Worm (Caenorhabditis elegans) whole organism, L2 larva: ENCODE measurements around the gene K08E4.7.
A peak's percentile ranks its signal among the peaks of the same experiment; 100 is the strongest.

ENCODE experiments used
- F13H6.1 ChIP-seq: sonication (generic microtip); optimal IDR thresholded peaks from 2 replicates; lab custom pipeline; 2016; ENCODE audit warnings: missing genetic modification characterization, missing compliant biosample characterization
- R02D3.7 ChIP-seq: fragments of 150-350 bp; optimal IDR thresholded peaks from 2 replicates; lab custom pipeline; 2014; ENCODE audit warnings: missing biosample characterization, missing genetic modification characterization
- aly-2 ChIP-seq: fragments of 150-350 bp; optimal IDR thresholded peaks from 2 replicates; lab custom pipeline; 2014; ENCODE audit warnings: missing biosample characterization, missing genetic modification characterization
- ama-1 ChIP-seq: fragments of 150-350 bp; optimal IDR thresholded peaks from 2 replicates; lab custom pipeline; 2018; ENCODE audit warnings: inconsistent platforms
- blmp-1 ChIP-seq: sonication (generic microtip); optimal IDR thresholded peaks from 2 replicates; lab custom pipeline; 2017; ENCODE audit warnings: missing genetic modification characterization, mild to moderate bottlenecking, missing compliant biosample characterization, antibody characterized with exemption, moderate library complexity; ENCODE audit not compliant: insufficient read depth
- ceh-16 ChIP-seq: fragments of 150-350 bp; optimal IDR thresholded peaks from 2 replicates; lab custom pipeline; 2014; ENCODE audit warnings: missing biosample characterization, missing genetic modification characterization
- crh-2 ChIP-seq: sonication (generic microtip); optimal IDR thresholded peaks from 2 replicates; lab custom pipeline; 2017; ENCODE audit warnings: missing biosample characterization, missing genetic modification characterization
- dmd-4 ChIP-seq: sonication (generic microtip); optimal IDR thresholded peaks from 2 replicates; lab custom pipeline; 2017; ENCODE audit warnings: missing biosample characterization, missing genetic modification characterization
- egl-27 ChIP-seq: sonication (generic microtip); optimal IDR thresholded peaks from 3 replicates; lab custom pipeline; 2017; ENCODE audit warnings: missing biosample characterization, missing genetic modification reagents, missing genetic modification characterization
- elt-1 ChIP-seq: fragments of 150-350 bp; optimal IDR thresholded peaks from 2 replicates; lab custom pipeline; 2014; ENCODE audit warnings: missing biosample characterization, missing genetic modification characterization
- fos-1 ChIP-seq: fragments of 150-350 bp; optimal IDR thresholded peaks from 2 replicates; lab custom pipeline; 2014; ENCODE audit warnings: missing biosample characterization, missing genetic modification characterization
- lin-13 ChIP-seq: fragments of 150-350 bp; optimal IDR thresholded peaks from 2 replicates; lab custom pipeline; 2014; ENCODE audit warnings: missing biosample characterization, missing genetic modification reagents, missing genetic modification characterization
- lin-39 ChIP-seq: fragments of 150-350 bp; optimal IDR thresholded peaks from 2 replicates; lab custom pipeline; 2014; ENCODE audit warnings: missing biosample characterization, missing genetic modification reagents, missing genetic modification characterization
- lsy-2 ChIP-seq, 2 experiments: fragments of 150-350 bp in 1 of 2; sonication (generic microtip) in 1 of 2; optimal IDR thresholded peaks; 2 replicates each; lab custom pipeline; 2014 to 2017; ENCODE audit warnings: missing biosample characterization in 2 of 2, missing genetic modification characterization in 2 of 2
- mab-5 ChIP-seq: fragments of 150-350 bp; optimal IDR thresholded peaks from 2 replicates; lab custom pipeline; 2014; ENCODE audit warnings: missing biosample characterization, missing genetic modification characterization
- mbf-1 ChIP-seq: sonication (generic microtip); optimal IDR thresholded peaks from 2 replicates; lab custom pipeline; 2017; ENCODE audit warnings: missing biosample characterization, missing genetic modification characterization
- mdl-1 ChIP-seq, 2 experiments: fragments of 150-350 bp in 1 of 2; sonication (generic microtip) in 1 of 2; optimal IDR thresholded peaks; 2 replicates each; lab custom pipeline; 2017; ENCODE audit warnings: missing biosample characterization in 2 of 2, missing genetic modification characterization in 2 of 2
- nhr-10 ChIP-seq: sonication (generic microtip); optimal IDR thresholded peaks from 2 replicates; lab custom pipeline; 2017; ENCODE audit warnings: missing biosample characterization, missing genetic modification characterization
- nhr-11 ChIP-seq: fragments of 150-350 bp; optimal IDR thresholded peaks from 2 replicates; lab custom pipeline; 2014; ENCODE audit warnings: missing biosample characterization, missing genetic modification characterization
- nhr-12 ChIP-seq: fragments of 150-350 bp; optimal IDR thresholded peaks from 2 replicates; lab custom pipeline; 2014; ENCODE audit warnings: missing biosample characterization, missing genetic modification characterization
- nhr-129 ChIP-seq: fragments of 150-350 bp; optimal IDR thresholded peaks from 2 replicates; lab custom pipeline; 2014; ENCODE audit warnings: missing biosample characterization, missing genetic modification characterization
- nhr-237 ChIP-seq: fragments of 150-350 bp; optimal IDR thresholded peaks from 2 replicates; lab custom pipeline; 2014; ENCODE audit warnings: missing biosample characterization, missing genetic modification characterization
- nhr-25 ChIP-seq: fragments of 150-350 bp; sonication (generic microtip); optimal IDR thresholded peaks from 3 replicates; lab custom pipeline; 2014; ENCODE audit warnings: missing biosample characterization, missing genetic modification characterization
- nhr-6 ChIP-seq: fragments of 150-350 bp; optimal IDR thresholded peaks from 2 replicates; lab custom pipeline; 2014; ENCODE audit warnings: missing biosample characterization, missing genetic modification characterization
- nhr-77 ChIP-seq: fragments of 150-350 bp; optimal IDR thresholded peaks from 2 replicates; lab custom pipeline; 2014; ENCODE audit warnings: missing biosample characterization, missing genetic modification characterization
- sem-4 ChIP-seq: fragments of 150-350 bp; optimal IDR thresholded peaks from 2 replicates; lab custom pipeline; 2014; ENCODE audit warnings: missing biosample characterization, missing genetic modification reagents, missing genetic modification characterization
- skn-1 ChIP-seq: sonication (generic microtip); optimal IDR thresholded peaks from 2 replicates; lab custom pipeline; 2017; ENCODE audit warnings: missing biosample characterization, missing genetic modification characterization
- sma-3 ChIP-seq: sonication (generic microtip); optimal IDR thresholded peaks from 2 replicates; lab custom pipeline; 2016; ENCODE audit warnings: missing genetic modification reagents, missing genetic modification characterization, missing compliant biosample characterization
- sma-9 ChIP-seq, 2 experiments: fragments of 150-350 bp in 1 of 2; sonication (generic microtip) in 1 of 2; optimal IDR thresholded peaks; 2 replicates each; lab custom pipeline; 2014 to 2016; ENCODE audit warnings: missing genetic modification characterization in 2 of 2, mild to moderate bottlenecking in 1 of 2, missing biosample characterization in 1 of 2, missing compliant biosample characterization in 1 of 2, missing genetic modification reagents in 1 of 2, moderate library complexity in 1 of 2
- snpc-4 ChIP-seq: fragments of 150-350 bp; optimal IDR thresholded peaks from 2 replicates; lab custom pipeline; 2014; ENCODE audit warnings: missing biosample characterization, missing genetic modification characterization
- unc-55 ChIP-seq: fragments of 150-350 bp; sonication (generic microtip); optimal IDR thresholded peaks from 3 replicates; lab custom pipeline; 2014; ENCODE audit warnings: missing biosample characterization, missing genetic modification reagents, missing genetic modification characterization
- zag-1 ChIP-seq: fragments of 150-350 bp; optimal IDR thresholded peaks from 2 replicates; lab custom pipeline; 2014; ENCODE audit warnings: missing biosample characterization, missing genetic modification characterization
- ztf-11 ChIP-seq: sonication (generic microtip); optimal IDR thresholded peaks from 2 replicates; lab custom pipeline; 2017; ENCODE audit warnings: missing biosample characterization, missing genetic modification characterization
- ztf-4 ChIP-seq: fragments of 150-350 bp; optimal IDR thresholded peaks from 2 replicates; lab custom pipeline; 2014; ENCODE audit warnings: missing biosample characterization, missing genetic modification characterization

The K08E4.7 gene

DNA sequence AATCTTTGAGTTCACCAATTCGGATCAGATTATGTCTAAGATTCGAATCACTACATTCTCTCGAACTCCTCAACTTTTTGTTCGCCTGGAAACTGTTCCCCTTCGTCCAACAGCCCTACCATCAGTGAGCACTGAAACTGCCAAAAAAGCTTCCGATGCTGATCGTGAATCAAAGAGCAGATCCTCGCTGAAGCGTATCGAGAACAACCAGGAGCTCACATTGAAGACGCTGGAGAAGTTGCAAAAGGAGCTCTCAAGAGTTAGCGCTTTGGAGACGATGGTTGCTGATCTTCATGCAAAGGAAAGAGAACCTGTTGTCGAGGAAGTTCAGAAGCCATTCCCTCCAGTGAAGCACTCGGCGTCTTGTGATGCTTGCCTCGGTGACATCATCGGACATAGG is 40.8 kb upstream of the K08E4.7 start:
- TF ChIP-seq ceh-16 (tag; lab: Kevin White, UChicago), result no peak
- TF ChIP-seq nhr-129 (tag; lab: Kevin White, UChicago), result peak; percentile 13
- TF ChIP-seq ama-1 (lab: Kevin White, UChicago), result peak; percentile 26
- no peak for TF ChIP-seq nhr-25
- TF ChIP-seq blmp-1 (tag; lab: Kevin White, UChicago), result no peak

DNA sequence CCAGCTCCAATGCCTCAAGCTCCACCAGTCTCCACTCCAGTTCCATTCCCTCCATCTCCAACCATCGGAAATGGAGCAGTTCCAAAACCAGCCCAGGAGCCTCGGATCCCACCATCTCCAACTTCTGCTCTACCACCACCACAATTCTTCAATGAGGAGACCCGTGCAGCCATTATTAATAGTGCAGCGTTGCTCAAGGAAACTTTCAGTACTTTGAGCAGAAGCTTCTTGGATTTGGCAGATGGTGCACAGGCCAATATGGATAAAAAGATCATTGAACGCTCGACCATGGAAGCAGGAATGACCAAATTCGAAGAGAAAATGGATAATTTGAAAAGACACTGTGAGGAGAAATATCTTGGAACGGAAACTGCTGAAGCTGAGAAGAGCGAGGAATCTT is 40.2 kb upstream of the K08E4.7 start:
- TF ChIP-seq zag-1 (no peak), ztf-11 (tag; lab: Kevin White, UChicago) (no peak), ztf-4 (tag; lab: Kevin White, UChicago) (no peak), nhr-25 (no peak), crh-2 (tag; lab: Kevin White, UChicago) (no peak), mab-5 (tag; lab: Kevin White, UChicago) (no peak), mbf-1 (tag; lab: Kevin White, UChicago) (no peak), skn-1 (tag; lab: Kevin White, UChicago) (no peak), elt-1 (tag; lab: Kevin White, UChicago) (no peak), dmd-4 (tag; lab: Kevin White, UChicago) (no peak), nhr-12 (no peak)

DNA sequence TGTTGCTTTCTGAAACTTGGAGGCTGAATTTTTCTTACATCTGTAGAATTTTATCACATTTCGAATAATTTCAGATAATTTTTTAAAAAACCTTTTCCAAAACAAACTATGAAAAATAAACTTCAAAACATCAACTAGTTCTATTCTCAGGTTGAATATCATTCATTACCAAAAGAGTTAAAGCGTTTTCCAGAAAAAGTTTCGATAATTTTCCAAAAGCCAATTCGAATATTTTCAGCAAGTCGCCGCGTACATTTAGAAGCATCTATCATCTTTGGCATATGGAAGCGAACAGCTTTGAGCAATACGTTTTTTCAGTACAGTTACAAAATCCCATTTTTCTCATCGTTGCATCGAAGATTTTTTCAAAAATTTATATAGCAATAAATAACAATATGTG is 38.7 kb upstream of the K08E4.7 start:
- TF ChIP-seq nhr-6 (peak; percentile 1), ztf-4 (tag; lab: Kevin White, UChicago) (peak; percentile 61), sma-3 (GFP tag; lab: Kevin White, UChicago) (peak; percentile 47), lin-13 (GFP tag; lab: Kevin White, UChicago) (peak; percentile 11), lsy-2 (tag; optimal IDR thresholded peaks at IDR 0.05; lab: Kevin White, UChicago) (peak in 1 of 2 experiments; percentile 63), nhr-25 (peak; percentile 48), lin-39 (tag; lab: Kevin White, UChicago) (no peak), blmp-1 (tag; lab: Kevin White, UChicago) (no peak), nhr-11 (tag; lab: Kevin White, UChicago) (no peak), sem-4 (tag; lab: Kevin White, UChicago) (peak; percentile 64), ama-1 (lab: Kevin White, UChicago) (peak; percentile 51), nhr-129 (tag; lab: Kevin White, UChicago) (peak; percentile 6)

DNA sequence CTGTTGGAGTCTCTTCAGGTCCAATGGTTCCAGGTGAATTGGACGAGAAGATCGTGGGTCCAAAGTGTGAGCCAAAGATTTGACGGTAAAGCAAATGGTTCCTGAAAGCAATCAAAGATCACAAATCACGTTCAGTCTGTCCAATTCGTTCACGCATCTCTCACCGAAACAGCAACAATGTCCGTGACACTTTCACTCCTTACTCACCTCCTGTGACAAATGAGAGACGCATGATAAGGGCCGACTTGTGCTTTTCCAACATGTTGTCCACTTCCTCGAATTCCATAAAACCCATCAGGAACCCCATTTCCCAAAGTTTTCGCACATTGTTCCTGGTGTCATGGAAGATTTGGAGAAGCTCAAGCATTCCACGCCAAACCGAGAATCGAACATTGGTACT is 35.2 kb upstream of the K08E4.7 start:
- TF ChIP-seq ztf-11 (tag; lab: Kevin White, UChicago), result no peak
- no peak for TF ChIP-seq aly-2 (tag; lab: Kevin White, UChicago)
- no peak for TF ChIP-seq nhr-10 (tag; lab: Kevin White, UChicago)
- no peak for TF ChIP-seq mab-5 (tag; lab: Kevin White, UChicago)
- no peak for TF ChIP-seq F13H6.1
- peak; percentile 23 for TF ChIP-seq sma-9 (GFP tag; optimal IDR thresholded peaks at IDR 0.05; lab: Kevin White, UChicago)
- no peak for TF ChIP-seq sma-9 (tag; optimal IDR thresholded peaks at IDR 0.05; lab: Kevin White, UChicago)
- TF ChIP-seq lin-13 (GFP tag; lab: Kevin White, UChicago), result no peak
- TF ChIP-seq mdl-1 (tag; optimal IDR thresholded peaks at IDR 0.05; lab: Kevin White, UChicago), result no peak
- TF ChIP-seq fos-1 (tag; lab: Kevin White, UChicago), result peak; percentile 60
- peak; percentile 35 for TF ChIP-seq nhr-129 (tag; lab: Kevin White, UChicago)
- no peak for TF ChIP-seq skn-1 (tag; lab: Kevin White, UChicago)
- no peak for TF ChIP-seq mbf-1 (tag; lab: Kevin White, UChicago)
- TF ChIP-seq R02D3.7 (tag; lab: Kevin White, UChicago), result no peak
- no peak for TF ChIP-seq sma-3 (GFP tag; lab: Kevin White, UChicago)
- TF ChIP-seq sem-4 (tag; lab: Kevin White, UChicago), result no peak

DNA sequence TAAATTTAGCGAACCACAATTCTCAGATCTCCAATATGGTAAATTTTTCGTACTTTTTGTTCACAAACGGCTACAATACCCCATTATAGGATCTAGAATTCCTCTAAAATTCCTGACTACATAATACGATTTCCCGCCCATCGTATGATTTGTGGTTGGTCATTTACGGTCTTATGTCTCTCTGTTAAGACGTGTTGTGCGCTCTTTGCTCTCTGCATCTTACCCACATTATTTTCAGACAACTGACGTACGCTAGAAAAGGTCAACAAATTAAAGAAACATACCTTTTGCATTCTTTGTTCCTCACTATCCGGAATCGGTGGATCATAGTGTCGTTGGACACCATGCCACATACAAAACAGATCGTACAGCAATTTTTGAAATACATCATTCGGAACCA is 32.5 kb upstream of the K08E4.7 start:
- TF ChIP-seq nhr-25, result no peak
- peak; percentile 36 for TF ChIP-seq crh-2 (tag; lab: Kevin White, UChicago)
- peak; percentile 16 for TF ChIP-seq fos-1 (tag; lab: Kevin White, UChicago)
- TF ChIP-seq nhr-237, result no peak
- TF ChIP-seq blmp-1 (tag; lab: Kevin White, UChicago), result no peak
- no peak for TF ChIP-seq nhr-77 (tag; lab: Kevin White, UChicago)
- no peak for TF ChIP-seq snpc-4 (tag; lab: Kevin White, UChicago)
- TF ChIP-seq nhr-129 (tag; lab: Kevin White, UChicago), result peak; percentile 61
- peak; percentile 51 for TF ChIP-seq sma-9 (GFP tag; optimal IDR thresholded peaks at IDR 0.05; lab: Kevin White, UChicago)
- no peak for TF ChIP-seq sma-9 (tag; optimal IDR thresholded peaks at IDR 0.05; lab: Kevin White, UChicago)
- no peak for TF ChIP-seq unc-55 (GFP tag; lab: Kevin White, UChicago)
- no peak for TF ChIP-seq egl-27 (tag; lab: Kevin White, UChicago)
- no peak for TF ChIP-seq dmd-4 (tag; lab: Kevin White, UChicago)
- TF ChIP-seq nhr-10 (tag; lab: Kevin White, UChicago), result no peak
